Worm (Caenorhabditis elegans) whole organism, young adult: ENCODE data around the gene hap-1.

Source experiments
- F57C9.4 ChIP-seq: sonication (generic microtip); optimal IDR thresholded peaks from 2 replicates; lab custom pipeline; 2017; ENCODE audit warnings: mild to moderate bottlenecking, missing genetic modification characterization, missing compliant biosample characterization
- ZK185.1 ChIP-seq: sonication (generic microtip); optimal IDR thresholded peaks from 2 replicates; lab custom pipeline; 2016; ENCODE audit warnings: mild to moderate bottlenecking, missing genetic modification characterization, missing compliant biosample characterization; ENCODE audit not compliant: poor library complexity, severe bottlenecking
- attf-3 ChIP-seq: fragments of 200-800 bp; sonication (Bioruptor generic); conservative IDR thresholded peaks from 2 replicates; pipeline ENCODE4 v1.3.6; 2022; ENCODE audit warnings: missing genetic modification reagents, missing genetic modification characterization, missing compliant biosample characterization
- dpl-1 ChIP-seq: fragments of 150-350 bp; optimal IDR thresholded peaks from 2 replicates; lab custom pipeline; 2014; ENCODE audit warnings: missing biosample characterization, missing genetic modification reagents, missing genetic modification characterization
- lsl-1 ChIP-seq: fragments of 200-800 bp; sonication (Bioruptor generic); optimal IDR thresholded peaks from 2 replicates; lab custom pipeline; 2018; ENCODE audit warnings: mild to moderate bottlenecking, missing genetic modification characterization, moderate library complexity, missing compliant biosample characterization
- nhr-90 ChIP-seq: sonication (generic microtip); optimal IDR thresholded peaks from 2 replicates; lab custom pipeline; 2016; ENCODE audit warnings: missing genotype, mild to moderate bottlenecking, missing genetic modification characterization, missing compliant biosample characterization
- snpc-1.3 ChIP-seq: sonication (generic microtip); optimal IDR thresholded peaks from 2 replicates; lab custom pipeline; 2017; ENCODE audit warnings: missing genetic modification characterization, mild to moderate bottlenecking, missing compliant biosample characterization, antibody characterized with exemption, moderate library complexity, missing genotype, missing genetic modification reagents; ENCODE audit not compliant: insufficient read depth
- sptf-2 ChIP-seq: fragments of 200-800 bp; sonication (Bioruptor generic); optimal IDR thresholded peaks from 2 replicates; lab custom pipeline; 2018; ENCODE audit warnings: mild to moderate bottlenecking, missing genetic modification characterization, missing compliant biosample characterization

ce11 chrIII:5308278-5308677 is 44.5 kb downstream of the hap-1 start, which contains the start of gene mog-3:
- TF ChIP-seq nhr-90 (no peak), snpc-1.3 (tag; lab: Kevin White, UChicago) (no peak), attf-3 (GFP tag; lab: Robert Waterston, UW) (no peak), ZK185.1 (tag; lab: Kevin White, UChicago) (peak; percentile 75), dpl-1 (GFP tag; lab: Kevin White, UChicago) (peak; percentile 55), sptf-2 (peak; percentile 66), lsl-1 (GFP tag; lab: Kevin White, UChicago) (peak; percentile 38), F57C9.4 (tag; lab: Kevin White, UChicago) (no peak)
